Fruit fly (Drosophila melanogaster): ENCODE results near the gene CG12256.

DNA sequence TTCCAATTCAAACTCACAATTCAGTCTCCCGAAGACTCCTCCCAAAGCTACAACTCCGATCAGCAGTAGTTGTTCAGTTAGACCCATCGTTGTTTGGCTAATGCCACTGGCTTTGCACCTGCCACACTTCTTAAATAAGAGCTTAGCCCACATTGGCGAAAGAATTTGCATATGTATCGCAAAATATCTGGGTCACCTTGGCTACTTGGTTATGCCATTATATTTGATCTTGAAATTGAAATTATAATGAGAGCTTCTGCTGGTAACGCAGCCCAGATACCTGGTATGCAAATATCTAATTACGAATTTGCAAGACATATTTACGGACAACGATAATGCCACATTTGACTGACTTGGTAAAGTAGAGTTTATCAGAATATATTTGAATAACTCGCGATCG lies 1.2 kb downstream of the CG12256 start, which contains the start of gene CG17404:
- TF ChIP-seq CG14711 (tag; optimal IDR thresholded peaks at IDR 0.05): no peak
- no peak for TF ChIP-seq tj (GFP tag; optimal IDR thresholded peaks at IDR 0.05)
- no peak for TF ChIP-seq CG5204 (GFP tag; optimal IDR thresholded peaks at IDR 0.05)
- TF ChIP-seq kay (GFP tag; ENCODE audit: borderline replicate concordance): no peak
- TF ChIP-seq cnc (optimal IDR thresholded peaks at IDR 0.05): no peak
- no peak for TF ChIP-seq ovo (GFP tag; optimal IDR thresholded peaks at IDR 0.05)
- no peak for TF ChIP-seq Clk (GFP tag; optimal IDR thresholded peaks at IDR 0.05)
- no peak for TF ChIP-seq CG33017 (tag; optimal IDR thresholded peaks at IDR 0.05)
- TF ChIP-seq Hr96 (GFP tag; optimal IDR thresholded peaks at IDR 0.05): no peak
- no peak for TF ChIP-seq CG11617 (GFP tag; optimal IDR thresholded peaks at IDR 0.05)
- TF ChIP-seq toe (GFP tag; optimal IDR thresholded peaks at IDR 0.05): no peak
- no peak for TF ChIP-seq pad (GFP tag; optimal IDR thresholded peaks at IDR 0.05)

Measured in whole organism, adult.